Worm (Caenorhabditis elegans): ENCODE results near the gene C29F3.3.

ce11 chrV:15354648-15355047 lies 7.5 kb upstream of the C29F3.3 start, which contains the start of gene C29F3.7:
- TF ChIP-seq dmd-8 (GFP tag; IDR thresholded peaks at IDR 0.05) (no peak), jun-1 (tag; optimal IDR thresholded peaks at IDR 0.05) (no peak), snpc-4 (tag; optimal IDR thresholded peaks at IDR 0.05) (no peak), ZK337.2 (GFP tag; IDR thresholded peaks at IDR 0.05) (no peak), lin-13 (GFP tag; optimal IDR thresholded peaks at IDR 0.05) (no peak), pha-4 (GFP tag; IDR thresholded peaks at IDR 0.05) (no peak), pha-4 (tag; optimal IDR thresholded peaks at IDR 0.05) (no peak), mdl-1 (tag; optimal IDR thresholded peaks at IDR 0.05) (peak in 1 of 2 experiments; percentile 77), lin-39 (tag; optimal IDR thresholded peaks at IDR 0.05) (no peak), egl-27 (tag; optimal IDR thresholded peaks at IDR 0.05) (no peak), zfp-2 (tag; optimal IDR thresholded peaks at IDR 0.05) (no peak), zip-11 (GFP tag; IDR thresholded peaks at IDR 0.05) (no peak), fos-1 (tag; optimal IDR thresholded peaks at IDR 0.05) (no peak)

All from whole organism, L4 larva.